Fruit fly (Drosophila melanogaster) whole organism, pupa: ENCODE results near the gene ppk31.

ENCODE experiments used
- CG10348 ChIP-seq: fragments of 200-800 bp; sonication (Bioruptor generic); IDR thresholded peaks from 2 replicates; pipeline ENCODE4 v1.3.6; 2022; ENCODE audit warnings: missing biosample characterization, missing genetic modification characterization
- CG13204 ChIP-seq: fragments of 200-800 bp; sonication (Bioruptor generic); optimal IDR thresholded peaks from 2 replicates; lab custom pipeline; 2018; ENCODE audit warnings: missing biosample characterization, mild to moderate bottlenecking, missing genetic modification characterization, moderate library complexity
- CG14655 ChIP-seq: fragments of 200-800 bp; sonication (Bioruptor generic); optimal IDR thresholded peaks from 3 replicates; lab custom pipeline; 2017; ENCODE audit warnings: mild to moderate bottlenecking, missing biosample characterization, missing genetic modification reagents, missing genetic modification characterization
- CG17806 ChIP-seq: fragments of 200-800 bp; sonication (Bioruptor generic); optimal IDR thresholded peaks from 2 replicates; lab custom pipeline; 2018; ENCODE audit warnings: missing biosample characterization, mild to moderate bottlenecking, missing genetic modification characterization, moderate library complexity
- CG32121 ChIP-seq: fragments of 200-800 bp; sonication (Bioruptor generic); IDR thresholded peaks from 2 replicates; pipeline ENCODE4 v1.3.6; 2022; ENCODE audit warnings: missing biosample characterization, missing genetic modification characterization
- CG34367 ChIP-seq: fragments of 200-800 bp; sonication (Bioruptor generic); optimal IDR thresholded peaks from 2 replicates; lab custom pipeline; 2018; ENCODE audit warnings: missing biosample characterization, mild to moderate bottlenecking, missing genetic modification characterization
- CG8159 ChIP-seq: fragments of 200-800 bp; sonication (Bioruptor generic); optimal IDR thresholded peaks from 3 replicates; lab custom pipeline; 2018; ENCODE audit warnings: missing biosample characterization, mild to moderate bottlenecking, missing genetic modification characterization, moderate library complexity
- CG8301 ChIP-seq: fragments of 200-800 bp; sonication (Bioruptor generic); optimal IDR thresholded peaks from 2 replicates; lab custom pipeline; 2018; ENCODE audit warnings: missing biosample characterization, mild to moderate bottlenecking, missing genetic modification characterization
- CG9948 ChIP-seq: fragments of 200-800 bp; sonication (Bioruptor generic); optimal IDR thresholded peaks from 2 replicates; lab custom pipeline; 2018; ENCODE audit warnings: missing biosample characterization, mild to moderate bottlenecking, missing genetic modification characterization, moderate library complexity
- EcR ChIP-seq: fragments of 200-800 bp; sonication (Bioruptor generic); optimal IDR thresholded peaks from 3 replicates; lab custom pipeline; 2019; ENCODE audit warnings: missing biosample characterization, missing genetic modification characterization, mild to moderate bottlenecking, moderate library complexity, missing genetic modification reagents
- Pif1B ChIP-seq: fragments of 200-800 bp; sonication (Bioruptor generic); optimal IDR thresholded peaks from 3 replicates; lab custom pipeline; 2016; ENCODE audit warnings: missing biosample characterization, missing genetic modification characterization
- fd96Ca ChIP-seq: fragments of 200-800 bp; sonication (Bioruptor generic); IDR thresholded peaks from 3 replicates; pipeline ENCODE4 v1.3.6; 2022; ENCODE audit warnings: missing biosample characterization, missing genetic modification characterization
- rn ChIP-seq: fragments of 200-800 bp; sonication (Bioruptor generic); IDR thresholded peaks from 2 replicates; pipeline ENCODE4 v1.3.6; 2022; ENCODE audit warnings: missing biosample characterization, missing genetic modification characterization

DNA sequence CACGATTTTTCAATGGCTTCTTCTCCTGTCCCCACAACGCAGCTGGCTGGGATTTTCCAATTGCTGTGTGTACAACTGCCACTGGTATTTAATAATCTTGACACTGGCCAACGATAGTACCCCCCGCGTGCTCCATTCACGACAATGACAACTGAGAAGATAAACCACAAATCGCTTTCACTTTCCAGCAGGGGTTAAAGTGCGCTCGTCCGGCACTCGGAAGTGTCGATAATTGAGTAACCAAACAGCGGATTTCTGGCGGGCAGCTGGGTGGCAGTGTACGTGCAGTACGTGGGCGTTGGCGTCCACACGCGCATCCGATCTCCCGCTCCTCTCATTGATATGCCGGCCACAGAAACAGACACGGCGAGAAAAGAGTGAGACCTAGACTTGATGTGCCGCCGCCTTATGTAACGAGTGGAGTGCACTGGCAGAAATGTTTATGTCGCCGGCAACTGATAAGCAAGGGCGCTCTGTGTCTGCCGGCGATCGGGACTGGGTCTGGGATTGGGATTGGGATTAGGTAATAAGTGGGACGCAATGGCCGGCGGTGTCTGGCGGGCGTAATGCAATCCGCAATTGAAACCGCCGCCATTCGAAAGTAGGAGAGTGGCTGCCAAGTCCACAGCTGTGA, 28.1 kb upstream of the ppk31 start:
- TF ChIP-seq rn (GFP tag; lab: Robert Waterston, UW) (no peak), fd96Ca (no peak), CG17806 (tag; lab: Kevin White, UChicago) (no peak), CG32121 (GFP tag; lab: Robert Waterston, UW) (no peak), CG14655 (GFP tag; lab: Kevin White, UChicago) (no peak), CG9948 (tag; lab: Kevin White, UChicago) (no peak), CG13204 (no peak), CG34367 (no peak), Pif1B (no peak), CG10348 (no peak), EcR (GFP tag; lab: Kevin White, UChicago) (no peak), CG8301 (tag; lab: Kevin White, UChicago) (no peak), CG8159 (tag; lab: Kevin White, UChicago) (no peak)
